Fruit fly (Drosophila melanogaster) whole organism, embryonic: Measurements from ENCODE around the gene CG5928.
A peak's percentile ranks its signal among the peaks of the same experiment; 100 is the strongest.

ENCODE experiments used
- Antp ChIP-seq: fragments of 200-800 bp; sonication (Bioruptor generic); optimal IDR thresholded peaks from 3 replicates; lab custom pipeline; 2016; ENCODE audit warnings: missing biosample characterization, missing genetic modification characterization
- Bgb ChIP-seq: fragments of 200-800 bp; sonication (Bioruptor generic); IDR thresholded peaks from 2 replicates; pipeline ENCODE4 v1.3.6; 2022; ENCODE audit warnings: missing biosample characterization, missing genetic modification characterization; ENCODE audit not compliant: partially characterized antibody
- CG10209 ChIP-seq: fragments of 200-800 bp; sonication (Bioruptor generic); optimal IDR thresholded peaks from 3 replicates; lab custom pipeline; 2017; ENCODE audit warnings: missing biosample characterization, mild to moderate bottlenecking, missing genetic modification characterization, missing genetic modification reagents
- CG10321 ChIP-seq: fragments of 200-800 bp; sonication (Bioruptor generic); IDR thresholded peaks from 2 replicates; pipeline ENCODE4 v1.3.6; 2022; ENCODE audit warnings: missing biosample characterization, missing genetic modification characterization
- CG10654 ChIP-seq: fragments of 200-800 bp; sonication (Bioruptor generic); optimal IDR thresholded peaks from 2 replicates; lab custom pipeline; 2016; ENCODE audit warnings: missing biosample characterization, missing genetic modification characterization
- CG11504 ChIP-seq: fragments of 200-800 bp; sonication (Bioruptor generic); optimal IDR thresholded peaks from 3 replicates; lab custom pipeline; 2019; ENCODE audit warnings: missing biosample characterization, mild to moderate bottlenecking, missing genetic modification characterization, moderate library complexity
- CG12236 ChIP-seq: fragments of 200-800 bp; sonication (Bioruptor generic); optimal IDR thresholded peaks from 2 replicates; lab custom pipeline; 2016; ENCODE audit warnings: missing biosample characterization, missing genetic modification characterization
- CG12769 ChIP-seq: fragments of 200-800 bp; sonication (Bioruptor generic); optimal IDR thresholded peaks from 2 replicates; lab custom pipeline; 2019; ENCODE audit warnings: missing biosample characterization, mild to moderate bottlenecking, missing genetic modification characterization, moderate library complexity
- CG14965 ChIP-seq: fragments of 200-800 bp; sonication (Bioruptor generic); optimal IDR thresholded peaks from 2 replicates; lab custom pipeline; 2016; ENCODE audit warnings: missing biosample characterization, missing genetic modification characterization, borderline replicate concordance
- CG1529 ChIP-seq: fragments of 200-800 bp; sonication (Bioruptor generic); optimal IDR thresholded peaks from 3 replicates; lab custom pipeline; 2018; ENCODE audit warnings: missing biosample characterization, missing genetic modification characterization
- CG1602 ChIP-seq: fragments of 200-800 bp; sonication (Bioruptor generic); optimal IDR thresholded peaks from 3 replicates; lab custom pipeline; 2016; ENCODE audit warnings: missing biosample characterization, missing genetic modification characterization
- CG1792 ChIP-seq: fragments of 200-800 bp; sonication (Bioruptor generic); optimal IDR thresholded peaks from 2 replicates; lab custom pipeline; 2016; ENCODE audit warnings: missing biosample characterization, missing genetic modification characterization
- CG2129 ChIP-seq: fragments of 200-800 bp; sonication (Bioruptor generic); IDR thresholded peaks from 2 replicates; pipeline ENCODE4 v1.3.6; 2022; ENCODE audit warnings: missing biosample characterization, missing genetic modification characterization; ENCODE audit not compliant: partially characterized antibody
- CG31365 ChIP-seq: fragments of 200-800 bp; sonication (Bioruptor generic); optimal IDR thresholded peaks from 2 replicates; lab custom pipeline; 2018; ENCODE audit warnings: missing biosample characterization, mild to moderate bottlenecking, missing genetic modification characterization
- CG32767 ChIP-seq: fragments of 200-800 bp; sonication (Bioruptor generic); IDR thresholded peaks from 2 replicates; pipeline ENCODE4 v1.3.6; 2022; ENCODE audit warnings: missing biosample characterization, missing genetic modification characterization
- CG4328 ChIP-seq: fragments of 200-800 bp; sonication (Bioruptor generic); optimal IDR thresholded peaks from 3 replicates; lab custom pipeline; 2017; ENCODE audit warnings: missing biosample characterization, missing genetic modification reagents, missing genetic modification characterization
- CG6272 ChIP-seq: fragments of 200-800 bp; sonication (Bioruptor generic); IDR thresholded peaks from 2 replicates; pipeline ENCODE4 v1.3.6; 2022; ENCODE audit warnings: missing biosample characterization, missing genetic modification characterization
- CG6854 ChIP-seq: fragments of 200-800 bp; sonication (Bioruptor generic); optimal IDR thresholded peaks from 3 replicates; lab custom pipeline; 2017; ENCODE audit warnings: missing biosample characterization, mild to moderate bottlenecking, missing genetic modification characterization
- HmgD ChIP-seq: fragments of 200-800 bp; sonication (Bioruptor generic); optimal IDR thresholded peaks from 3 replicates; lab custom pipeline; 2016; ENCODE audit warnings: missing biosample characterization, missing genetic modification characterization
- Lhr ChIP-seq: fragments of 200-800 bp; sonication (Bioruptor generic); optimal IDR thresholded peaks from 3 replicates; lab custom pipeline; 2017; ENCODE audit warnings: mild to moderate bottlenecking, missing biosample characterization, missing genetic modification reagents, missing genetic modification characterization
- Lpt ChIP-seq: fragments of >200 bp; optimal IDR thresholded peaks from 2 replicates; lab custom pipeline; 2018; ENCODE audit warnings: missing biosample characterization, missing genetic modification characterization
- Mad ChIP-seq: fragments of 200-800 bp; sonication (Bioruptor generic); optimal IDR thresholded peaks from 2 replicates; lab custom pipeline; 2016; ENCODE audit warnings: missing biosample characterization, missing genetic modification characterization
- Myb ChIP-seq: fragments of 200-800 bp; sonication (Bioruptor generic); optimal IDR thresholded peaks from 2 replicates; lab custom pipeline; 2016; ENCODE audit warnings: missing biosample characterization, missing genetic modification characterization
- NC2α ChIP-seq: fragments of 200-800 bp; sonication (Bioruptor generic); optimal IDR thresholded peaks from 2 replicates; lab custom pipeline; 2016; ENCODE audit warnings: missing biosample characterization, missing genetic modification characterization
- NK7.1 ChIP-seq: fragments of 200-800 bp; sonication (Bioruptor generic); optimal IDR thresholded peaks from 3 replicates; lab custom pipeline; 2016; ENCODE audit warnings: missing biosample characterization, missing genetic modification characterization
- Pdp1 ChIP-seq, 2 experiments: fragments of 200-800 bp; sonication (Bioruptor generic); optimal IDR thresholded peaks; 3 replicates each; lab custom pipeline; 2016; ENCODE audit warnings: missing biosample characterization in 2 of 2, missing genetic modification characterization in 2 of 2, mild to moderate bottlenecking in 1 of 2, moderate library complexity in 1 of 2
- Trl ChIP-seq, 3 experiments: fragments of >200 bp in 2 of 3; fragments of 200-800 bp in 1 of 3; sonication (Bioruptor generic) in 1 of 3; optimal IDR thresholded peaks; 2 replicates in 1 of 3; 3 replicates in 2 of 3; lab custom pipeline; 2016 to 2017; ENCODE audit warnings: missing biosample characterization in 1 of 3, missing genetic modification characterization in 1 of 3
- ap ChIP-seq: fragments of 200-800 bp; sonication (Bioruptor generic); IDR thresholded peaks from 2 replicates; pipeline ENCODE4 v1.3.6; 2022; ENCODE audit warnings: missing biosample characterization, missing genetic modification characterization
- ara ChIP-seq: fragments of 200-800 bp; sonication (Bioruptor generic); IDR thresholded peaks from 2 replicates; pipeline ENCODE4 v1.3.6; 2022; ENCODE audit warnings: missing biosample characterization, missing genetic modification characterization
- bab2 ChIP-seq: fragments of 200-800 bp; sonication (Bioruptor generic); optimal IDR thresholded peaks from 2 replicates; lab custom pipeline; 2016; ENCODE audit warnings: missing biosample characterization, missing genetic modification characterization
- bcd ChIP-seq: fragments of 200-800 bp; sonication (Bioruptor generic); optimal IDR thresholded peaks from 2 replicates; lab custom pipeline; 2017; ENCODE audit warnings: missing biosample characterization, mild to moderate bottlenecking, missing genetic modification characterization
- bowl ChIP-seq: fragments of 200-800 bp; sonication (Bioruptor generic); IDR thresholded peaks from 2 replicates; pipeline ENCODE4 v1.3.6; 2022; ENCODE audit warnings: missing biosample characterization, missing genetic modification characterization
- cas ChIP-seq: fragments of 200-800 bp; sonication (Bioruptor generic); IDR thresholded peaks from 2 replicates; pipeline ENCODE4 v1.3.6; 2022; ENCODE audit warnings: missing biosample characterization, missing genetic modification characterization
- emc ChIP-seq: fragments of 200-800 bp; sonication (Bioruptor generic); optimal IDR thresholded peaks from 2 replicates; lab custom pipeline; 2016; ENCODE audit warnings: missing biosample characterization, missing genetic modification characterization
- exex ChIP-seq: fragments of 200-800 bp; sonication (Bioruptor generic); optimal IDR thresholded peaks from 4 replicates; lab custom pipeline; 2018; ENCODE audit warnings: missing biosample characterization, mild to moderate bottlenecking, missing genetic modification characterization, moderate library complexity
- ftz-f1 ChIP-seq: fragments of 200-800 bp; sonication (Bioruptor generic); optimal IDR thresholded peaks from 2 replicates; lab custom pipeline; 2016; ENCODE audit warnings: missing biosample characterization, missing genetic modification characterization
- ham ChIP-seq: fragments of 200-800 bp; sonication (Bioruptor generic); IDR thresholded peaks from 2 replicates; pipeline ENCODE4 v1.3.6; 2022; ENCODE audit warnings: missing biosample characterization, missing genetic modification characterization
- kah ChIP-seq: fragments of 200-800 bp; sonication (Bioruptor generic); optimal IDR thresholded peaks from 2 replicates; lab custom pipeline; 2018; ENCODE audit warnings: missing biosample characterization, mild to moderate bottlenecking, missing genetic modification characterization
- lola ChIP-seq, 3 experiments: fragments of >200 bp in 2 of 3; fragments of 200-800 bp in 1 of 3; sonication (Bioruptor generic) in 1 of 3; optimal IDR thresholded peaks; 2 replicates each; lab custom pipeline; 2017 to 2019; ENCODE audit warnings: missing biosample characterization in 3 of 3, missing genetic modification characterization in 3 of 3, mild to moderate bottlenecking in 1 of 3, moderate library complexity in 1 of 3
- maf-S ChIP-seq: fragments of 200-800 bp; sonication (Bioruptor generic); optimal IDR thresholded peaks from 2 replicates; lab custom pipeline; 2016; ENCODE audit warnings: missing biosample characterization, missing genetic modification characterization
- nom ChIP-seq: fragments of 200-800 bp; sonication (Bioruptor generic); optimal IDR thresholded peaks from 2 replicates; lab custom pipeline; 2017; ENCODE audit warnings: missing biosample characterization, missing genetic modification characterization, mild to moderate bottlenecking, moderate library complexity, missing genetic modification reagents
- pan ChIP-seq, 4 experiments: fragments of >200 bp in 3 of 4; fragments of 200-800 bp in 1 of 4; sonication (Bioruptor generic) in 1 of 4; optimal IDR thresholded peaks in 3 of 4; IDR thresholded peaks in 1 of 4; 2 replicates each; pipeline versions ENCODE4 v1.3.6 to Lab custom; 2017 to 2022; ENCODE audit warnings: missing biosample characterization in 2 of 4, missing genetic modification characterization in 2 of 4, mixed read lengths in 1 of 4
- scrt ChIP-seq: fragments of 200-800 bp; sonication (Bioruptor generic); optimal IDR thresholded peaks from 2 replicates; lab custom pipeline; 2018; ENCODE audit warnings: missing biosample characterization, mild to moderate bottlenecking, missing genetic modification characterization, moderate library complexity
- sob ChIP-seq: fragments of 200-800 bp; sonication (Bioruptor generic); IDR thresholded peaks from 2 replicates; pipeline ENCODE4 v1.3.6; 2022; ENCODE audit warnings: missing biosample characterization, missing genetic modification characterization
- sqz ChIP-seq: fragments of 200-800 bp; sonication (Bioruptor generic); optimal IDR thresholded peaks from 3 replicates; lab custom pipeline; 2018; ENCODE audit warnings: missing biosample characterization, mild to moderate bottlenecking, missing genetic modification characterization
- trh ChIP-seq: fragments of 200-800 bp; sonication (Bioruptor generic); optimal IDR thresholded peaks from 2 replicates; lab custom pipeline; 2016; ENCODE audit warnings: missing biosample characterization, missing genetic modification characterization
- ttk ChIP-seq: fragments of 200-800 bp; sonication (Bioruptor generic); IDR thresholded peaks from 2 replicates; pipeline ENCODE4 v2.1.2; 2022; ENCODE audit warnings: missing biosample characterization, missing genetic modification characterization
- tx ChIP-seq: fragments of 200-800 bp; sonication (Bioruptor generic); optimal IDR thresholded peaks from 2 replicates; lab custom pipeline; 2016; ENCODE audit warnings: missing biosample characterization, missing genetic modification characterization
- vvl ChIP-seq: fragments of 200-800 bp; sonication (Bioruptor generic); IDR thresholded peaks from 2 replicates; pipeline ENCODE4 v1.3.6; 2022; ENCODE audit warnings: missing biosample characterization, missing genetic modification characterization
- zf30C ChIP-seq: fragments of 200-800 bp; sonication (Bioruptor generic); optimal IDR thresholded peaks from 3 replicates; lab custom pipeline; 2018; ENCODE audit warnings: missing biosample characterization, mild to moderate bottlenecking, missing genetic modification characterization

CG5928 gene

DNA sequence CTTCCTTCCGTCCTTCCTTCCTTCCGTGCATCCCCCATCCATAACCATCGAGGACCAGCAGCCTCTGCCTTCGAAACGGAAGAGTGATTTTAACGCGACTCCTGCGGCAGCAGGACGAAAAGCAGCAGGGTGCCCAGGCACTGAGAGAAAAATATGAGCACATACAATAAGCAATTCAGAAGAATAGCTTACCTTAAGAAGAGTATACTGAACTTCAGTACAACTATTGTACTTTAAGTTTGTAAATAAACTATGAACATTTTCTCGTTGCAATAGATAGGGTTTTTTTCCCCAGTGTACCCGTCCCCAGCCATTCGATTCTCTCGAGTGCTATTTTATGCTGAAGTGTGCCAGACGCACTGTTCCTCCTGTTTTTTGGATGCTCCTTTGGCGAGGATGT is 36.1 kb upstream of the CG5928 start (continued):
- TF ChIP-seq CG6272 (GFP tag; lab: Robert Waterston, UW) (peak; percentile 66; the same call in 1 of the 2 replicates), NK7.1 (GFP tag; lab: Kevin White, UChicago) (peak; percentile 55), CG31365 (peak; percentile 47), CG14965 (GFP tag; lab: Kevin White, UChicago) (peak; percentile 64), vvl (peak; percentile 84), Trl (optimal IDR thresholded peaks at IDR 0.05; lab: Kevin White, UChicago) (no peak), Trl (GFP tag; optimal IDR thresholded peaks at IDR 0.05; lab: Kevin White, UChicago) (peak; percentile 86), bowl (GFP tag; lab: Robert Waterston, UW) (no peak), tx (GFP tag; lab: Kevin White, UChicago) (peak; percentile 67), nom (GFP tag; lab: Kevin White, UChicago) (no peak), kah (GFP tag; lab: Kevin White, UChicago) (peak; percentile 59), CG6854 (GFP tag; lab: Kevin White, UChicago) (peak; percentile 62), ttk (GFP tag; lab: Robert Waterston, UW) (peak; percentile 70), CG32767 (GFP tag; lab: Robert Waterston, UW) (peak; percentile 76), pan (optimal IDR thresholded peaks at IDR 0.05; lab: Kevin White, UChicago) (no peak), pan (GFP tag; optimal IDR thresholded peaks at IDR 0.05 in 1 of 2, IDR thresholded peaks at IDR 0.05 in 1 of 2) (peak in 1 of 2 experiments; percentile 82), maf-S (peak; percentile 79), CG10321 (GFP tag; lab: Robert Waterston, UW) (no peak), ara (GFP tag; lab: Robert Waterston, UW) (peak; percentile 84), CG12236 (GFP tag; lab: Kevin White, UChicago) (peak; percentile 28), ap (GFP tag; lab: Robert Waterston, UW) (peak; percentile 51; the same call in 1 of the 2 replicates), CG1529 (peak; percentile 65), Lhr (GFP tag; lab: Kevin White, UChicago) (peak; percentile 50), emc (GFP tag; lab: Kevin White, UChicago) (peak; percentile 17), CG11504 (peak; percentile 85), cas (GFP tag; lab: Robert Waterston, UW) (no peak), CG2129 (GFP tag; lab: Robert Waterston, UW) (no peak), sob (peak; percentile 75), Myb (GFP tag; lab: Kevin White, UChicago) (peak; percentile 63), Pdp1 (GFP tag; optimal IDR thresholded peaks at IDR 0.05; lab: Kevin White, UChicago) (peak; percentile 71 to 74), CG1792 (GFP tag; lab: Kevin White, UChicago) (peak; percentile 57), NC2α (GFP tag; lab: Kevin White, UChicago) (peak; percentile 56), CG10654 (GFP tag; lab: Kevin White, UChicago) (peak; percentile 55), HmgD (peak; percentile 37), bcd (peak; percentile 76), ftz-f1 (GFP tag; lab: Kevin White, UChicago) (no peak), CG12769 (tag; lab: Kevin White, UChicago) (peak; percentile 83), CG4328 (GFP tag; lab: Kevin White, UChicago) (peak; percentile 60), Bgb (no peak), trh (GFP tag; lab: Kevin White, UChicago) (peak; percentile 50), lola (GFP tag; optimal IDR thresholded peaks at IDR 0.05; lab: Kevin White, UChicago) (peak in 1 of 3 experiments; percentile 82), sqz (GFP tag; lab: Kevin White, UChicago) (peak; percentile 47), ham (no peak), zf30C (GFP tag; lab: Kevin White, UChicago) (peak; percentile 81), scrt (GFP tag; lab: Kevin White, UChicago) (peak; percentile 74), CG1602 (GFP tag; lab: Kevin White, UChicago) (peak; percentile 77), Mad (GFP tag; lab: Kevin White, UChicago) (peak; percentile 44), Antp (GFP tag; lab: Kevin White, UChicago) (peak; percentile 87), bab2 (GFP tag; lab: Kevin White, UChicago) (peak; percentile 71), CG10209 (peak; percentile 74), Lpt (GFP tag; lab: Kevin White, UChicago) (no peak), exex (tag; lab: Kevin White, UChicago) (no peak)
